Worm (Caenorhabditis elegans) whole organism, L2 larva: ENCODE measurements around the gene clec-183.

Experiments
- C34F6.9 ChIP-seq: fragments of 150-350 bp; optimal IDR thresholded peaks from 2 replicates; lab custom pipeline; 2014; ENCODE audit warnings: missing biosample characterization, missing genetic modification characterization
- F13H6.1 ChIP-seq: sonication (generic microtip); optimal IDR thresholded peaks from 2 replicates; lab custom pipeline; 2016; ENCODE audit warnings: missing genetic modification characterization, missing compliant biosample characterization
- R02D3.7 ChIP-seq: fragments of 150-350 bp; optimal IDR thresholded peaks from 2 replicates; lab custom pipeline; 2014; ENCODE audit warnings: missing biosample characterization, missing genetic modification characterization
- Y55F3AM.14 ChIP-seq: fragments of 200-800 bp; sonication (Bioruptor generic); optimal IDR thresholded peaks from 2 replicates; lab custom pipeline; 2018; ENCODE audit warnings: mild to moderate bottlenecking, missing genetic modification characterization, missing compliant biosample characterization
- ZK546.5 ChIP-seq: sonication (generic microtip); optimal IDR thresholded peaks from 2 replicates; lab custom pipeline; 2017; ENCODE audit warnings: missing biosample characterization, missing genetic modification characterization
- alr-1 ChIP-seq: fragments of 150-350 bp; optimal IDR thresholded peaks from 2 replicates; lab custom pipeline; 2014; ENCODE audit warnings: missing biosample characterization, missing genetic modification characterization
- ama-1 ChIP-seq: fragments of 150-350 bp; optimal IDR thresholded peaks from 2 replicates; lab custom pipeline; 2018; ENCODE audit warnings: inconsistent platforms
- blmp-1 ChIP-seq: sonication (generic microtip); optimal IDR thresholded peaks from 2 replicates; lab custom pipeline; 2017; ENCODE audit warnings: missing genetic modification characterization, mild to moderate bottlenecking, missing compliant biosample characterization, antibody characterized with exemption, moderate library complexity; ENCODE audit not compliant: insufficient read depth
- ceh-82 ChIP-seq: fragments of 150-350 bp; optimal IDR thresholded peaks from 2 replicates; lab custom pipeline; 2014; ENCODE audit warnings: missing biosample characterization, missing genetic modification characterization
- dmd-4 ChIP-seq: sonication (generic microtip); optimal IDR thresholded peaks from 2 replicates; lab custom pipeline; 2017; ENCODE audit warnings: missing biosample characterization, missing genetic modification characterization
- egl-27 ChIP-seq: sonication (generic microtip); optimal IDR thresholded peaks from 3 replicates; lab custom pipeline; 2017; ENCODE audit warnings: missing biosample characterization, missing genetic modification reagents, missing genetic modification characterization
- elt-1 ChIP-seq: fragments of 150-350 bp; optimal IDR thresholded peaks from 2 replicates; lab custom pipeline; 2014; ENCODE audit warnings: missing biosample characterization, missing genetic modification characterization
- elt-3 ChIP-seq: sonication (generic microtip); optimal IDR thresholded peaks from 2 replicates; lab custom pipeline; 2017; ENCODE audit warnings: missing biosample characterization, missing genetic modification characterization
- fos-1 ChIP-seq: fragments of 150-350 bp; optimal IDR thresholded peaks from 2 replicates; lab custom pipeline; 2014; ENCODE audit warnings: missing biosample characterization, missing genetic modification characterization
- gmeb-1 ChIP-seq: fragments of 150-350 bp; optimal IDR thresholded peaks from 2 replicates; lab custom pipeline; 2014; ENCODE audit warnings: missing biosample characterization, missing genetic modification characterization
- lin-11 ChIP-seq: fragments of 150-350 bp; sonication (generic microtip); optimal IDR thresholded peaks from 2 replicates; lab custom pipeline; 2014; ENCODE audit warnings: missing biosample characterization, missing genetic modification characterization, inconsistent platforms, mixed read lengths
- lin-13 ChIP-seq: fragments of 150-350 bp; optimal IDR thresholded peaks from 2 replicates; lab custom pipeline; 2014; ENCODE audit warnings: missing biosample characterization, missing genetic modification reagents, missing genetic modification characterization
- lin-39 ChIP-seq: fragments of 150-350 bp; optimal IDR thresholded peaks from 2 replicates; lab custom pipeline; 2014; ENCODE audit warnings: missing biosample characterization, missing genetic modification reagents, missing genetic modification characterization
- lsy-2 ChIP-seq, 2 experiments: fragments of 150-350 bp in 1 of 2; sonication (generic microtip) in 1 of 2; optimal IDR thresholded peaks; 2 replicates each; lab custom pipeline; 2014 to 2017; ENCODE audit warnings: missing biosample characterization in 2 of 2, missing genetic modification characterization in 2 of 2
- mbf-1 ChIP-seq: sonication (generic microtip); optimal IDR thresholded peaks from 2 replicates; lab custom pipeline; 2017; ENCODE audit warnings: missing biosample characterization, missing genetic modification characterization
- mdl-1 ChIP-seq, 2 experiments: fragments of 150-350 bp in 1 of 2; sonication (generic microtip) in 1 of 2; optimal IDR thresholded peaks; 2 replicates each; lab custom pipeline; 2017; ENCODE audit warnings: missing biosample characterization in 2 of 2, missing genetic modification characterization in 2 of 2
- nhr-11 ChIP-seq: fragments of 150-350 bp; optimal IDR thresholded peaks from 2 replicates; lab custom pipeline; 2014; ENCODE audit warnings: missing biosample characterization, missing genetic modification characterization
- nhr-12 ChIP-seq: fragments of 150-350 bp; optimal IDR thresholded peaks from 2 replicates; lab custom pipeline; 2014; ENCODE audit warnings: missing biosample characterization, missing genetic modification characterization
- nhr-129 ChIP-seq: fragments of 150-350 bp; optimal IDR thresholded peaks from 2 replicates; lab custom pipeline; 2014; ENCODE audit warnings: missing biosample characterization, missing genetic modification characterization
- nhr-21 ChIP-seq: fragments of 150-350 bp; optimal IDR thresholded peaks from 2 replicates; lab custom pipeline; 2014; ENCODE audit warnings: missing biosample characterization, missing genetic modification characterization
- nhr-23 ChIP-seq: fragments of 150-350 bp; optimal IDR thresholded peaks from 2 replicates; lab custom pipeline; 2014; ENCODE audit warnings: missing biosample characterization, missing genetic modification reagents, missing genetic modification characterization
- nhr-237 ChIP-seq: fragments of 150-350 bp; optimal IDR thresholded peaks from 2 replicates; lab custom pipeline; 2014; ENCODE audit warnings: missing biosample characterization, missing genetic modification characterization
- nhr-25 ChIP-seq: fragments of 150-350 bp; sonication (generic microtip); optimal IDR thresholded peaks from 3 replicates; lab custom pipeline; 2014; ENCODE audit warnings: missing biosample characterization, missing genetic modification characterization
- nhr-6 ChIP-seq: fragments of 150-350 bp; optimal IDR thresholded peaks from 2 replicates; lab custom pipeline; 2014; ENCODE audit warnings: missing biosample characterization, missing genetic modification characterization
- nhr-77 ChIP-seq: fragments of 150-350 bp; optimal IDR thresholded peaks from 2 replicates; lab custom pipeline; 2014; ENCODE audit warnings: missing biosample characterization, missing genetic modification characterization
- peb-1 ChIP-seq: fragments of 150-350 bp; optimal IDR thresholded peaks from 2 replicates; lab custom pipeline; 2014; ENCODE audit warnings: missing biosample characterization, missing genetic modification characterization
- sem-4 ChIP-seq: fragments of 150-350 bp; optimal IDR thresholded peaks from 2 replicates; lab custom pipeline; 2014; ENCODE audit warnings: missing biosample characterization, missing genetic modification reagents, missing genetic modification characterization
- skn-1 ChIP-seq: sonication (generic microtip); optimal IDR thresholded peaks from 2 replicates; lab custom pipeline; 2017; ENCODE audit warnings: missing biosample characterization, missing genetic modification characterization
- sma-3 ChIP-seq: sonication (generic microtip); optimal IDR thresholded peaks from 2 replicates; lab custom pipeline; 2016; ENCODE audit warnings: missing genetic modification reagents, missing genetic modification characterization, missing compliant biosample characterization
- sma-9 ChIP-seq, 2 experiments: fragments of 150-350 bp in 1 of 2; sonication (generic microtip) in 1 of 2; optimal IDR thresholded peaks; 2 replicates each; lab custom pipeline; 2014 to 2016; ENCODE audit warnings: missing genetic modification characterization in 2 of 2, mild to moderate bottlenecking in 1 of 2, missing biosample characterization in 1 of 2, missing compliant biosample characterization in 1 of 2, missing genetic modification reagents in 1 of 2, moderate library complexity in 1 of 2
- snpc-4 ChIP-seq: fragments of 150-350 bp; optimal IDR thresholded peaks from 2 replicates; lab custom pipeline; 2014; ENCODE audit warnings: missing biosample characterization, missing genetic modification characterization
- unc-39 ChIP-seq: fragments of 150-350 bp; optimal IDR thresholded peaks from 2 replicates; lab custom pipeline; 2014; ENCODE audit warnings: missing biosample characterization, missing genetic modification characterization
- unc-55 ChIP-seq: fragments of 150-350 bp; sonication (generic microtip); optimal IDR thresholded peaks from 3 replicates; lab custom pipeline; 2014; ENCODE audit warnings: missing biosample characterization, missing genetic modification reagents, missing genetic modification characterization
- zag-1 ChIP-seq: fragments of 150-350 bp; optimal IDR thresholded peaks from 2 replicates; lab custom pipeline; 2014; ENCODE audit warnings: missing biosample characterization, missing genetic modification characterization
- ztf-11 ChIP-seq: sonication (generic microtip); optimal IDR thresholded peaks from 2 replicates; lab custom pipeline; 2017; ENCODE audit warnings: missing biosample characterization, missing genetic modification characterization

clec-183 gene

DNA sequence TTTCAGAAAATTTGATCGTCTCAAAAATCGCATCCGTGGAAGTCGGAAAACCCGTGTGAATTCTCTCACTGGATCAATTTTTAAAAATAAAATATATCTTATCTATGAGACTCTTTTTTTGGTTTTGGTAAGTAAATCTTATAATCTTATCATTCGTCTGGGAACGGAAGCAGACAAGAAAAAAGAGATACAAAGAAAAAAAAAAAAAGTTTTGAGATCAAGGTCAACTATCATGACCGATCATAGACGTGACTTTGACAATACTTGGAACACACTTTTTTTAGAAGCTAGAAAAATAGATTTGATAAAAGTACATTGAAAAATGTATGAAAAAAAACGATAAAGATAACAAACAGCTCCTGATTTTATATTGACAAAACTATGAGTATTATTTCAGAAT lies 48.7 kb downstream of the clec-183 start:
- TF ChIP-seq elt-3 (tag; lab: Kevin White, UChicago) (no peak), ama-1 (lab: Kevin White, UChicago) (no peak), snpc-4 (tag; lab: Kevin White, UChicago) (no peak), nhr-237 (tag; lab: Kevin White, UChicago) (no peak), sem-4 (tag; lab: Kevin White, UChicago) (no peak), peb-1 (no peak), unc-39 (tag; lab: Kevin White, UChicago) (no peak), skn-1 (tag; lab: Kevin White, UChicago) (no peak), lin-11 (no peak), lin-13 (GFP tag; lab: Kevin White, UChicago) (no peak), R02D3.7 (tag; lab: Kevin White, UChicago) (no peak), nhr-6 (tag; lab: Kevin White, UChicago) (no peak), mbf-1 (tag; lab: Kevin White, UChicago) (no peak), nhr-11 (tag; lab: Kevin White, UChicago) (no peak), elt-1 (no peak), blmp-1 (tag; lab: Kevin White, UChicago) (peak; percentile 6), lin-39 (tag; lab: Kevin White, UChicago) (no peak), dmd-4 (no peak), ZK546.5 (tag; lab: Kevin White, UChicago) (no peak), sma-9 (GFP tag; optimal IDR thresholded peaks at IDR 0.05; lab: Kevin White, UChicago) (peak; percentile 66), sma-9 (tag; optimal IDR thresholded peaks at IDR 0.05; lab: Kevin White, UChicago) (no peak), ztf-11 (tag; lab: Kevin White, UChicago) (no peak), Y55F3AM.14 (GFP tag; lab: Kevin White, UChicago) (no peak), nhr-21 (tag; lab: Kevin White, UChicago) (peak; percentile 34), unc-55 (GFP tag; lab: Kevin White, UChicago) (no peak), sma-3 (GFP tag; lab: Kevin White, UChicago) (no peak), ceh-82 (tag; lab: Kevin White, UChicago) (no peak), gmeb-1 (tag; lab: Kevin White, UChicago) (no peak), C34F6.9 (tag; lab: Kevin White, UChicago) (no peak), nhr-23 (tag; lab: Kevin White, UChicago) (no peak), nhr-25 (tag; lab: Kevin White, UChicago) (peak; percentile 64), zag-1 (no peak), mdl-1 (tag; optimal IDR thresholded peaks at IDR 0.05; lab: Kevin White, UChicago) (no peak), nhr-77 (tag; lab: Kevin White, UChicago) (no peak)
- TF ChIP-seq, all 48 proteins: peak for 4

DNA sequence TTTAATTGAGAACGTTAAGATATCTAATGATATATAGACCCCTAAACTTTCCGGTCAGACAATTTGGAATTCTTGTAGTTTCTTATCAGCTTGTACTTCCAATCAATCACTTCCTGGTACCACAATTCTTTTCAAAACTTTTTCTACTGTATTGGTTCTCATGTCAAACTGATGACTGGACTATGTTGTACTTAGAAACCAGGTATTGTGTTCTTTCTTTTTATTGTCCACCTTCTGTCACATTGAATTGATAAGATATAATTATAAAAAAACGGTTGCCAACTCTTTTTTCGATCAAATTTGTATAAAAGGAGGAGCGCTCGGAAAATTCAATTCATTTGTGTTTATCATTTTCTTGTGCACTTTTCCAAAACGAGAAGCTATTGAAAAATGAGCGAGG lies 50.5 kb downstream of the clec-183 start, which contains the start of gene C10C5.4:
Gene C10C5.4, plus strand, starts transcription at position 281 of the 400 bp plus-strand sequence.
- TF ChIP-seq elt-1: no peak
- no peak for TF ChIP-seq snpc-4 (tag; lab: Kevin White, UChicago)
- no peak for TF ChIP-seq unc-39 (tag; lab: Kevin White, UChicago)
- TF ChIP-seq F13H6.1: no peak
- no peak for TF ChIP-seq fos-1 (tag; lab: Kevin White, UChicago)
- TF ChIP-seq nhr-12 (tag; lab: Kevin White, UChicago): no peak
- TF ChIP-seq nhr-129 (tag; lab: Kevin White, UChicago): no peak
- no peak for TF ChIP-seq R02D3.7 (tag; lab: Kevin White, UChicago)
- no peak for TF ChIP-seq lin-39 (tag; lab: Kevin White, UChicago)
- TF ChIP-seq lsy-2 (tag; optimal IDR thresholded peaks at IDR 0.05; lab: Kevin White, UChicago): no peak
- no peak for TF ChIP-seq gmeb-1 (tag; lab: Kevin White, UChicago)
- TF ChIP-seq alr-1 (tag; lab: Kevin White, UChicago): no peak
- TF ChIP-seq egl-27: no peak
